Fruit fly (Drosophila melanogaster) whole organism, embryonic: Measurements from ENCODE around the gene ps.

Experiments used
- Aef1 ChIP-seq: fragments of 200-800 bp; sonication (Bioruptor generic); IDR thresholded peaks from 3 replicates; pipeline ENCODE4 v1.3.6; 2022; ENCODE audit warnings: missing biosample characterization, missing genetic modification characterization
- Antp ChIP-seq: fragments of 200-800 bp; sonication (Bioruptor generic); optimal IDR thresholded peaks from 3 replicates; lab custom pipeline; 2016; ENCODE audit warnings: missing biosample characterization, missing genetic modification characterization
- CG10267 ChIP-seq: fragments of 200-800 bp; sonication (Bioruptor generic); optimal IDR thresholded peaks from 2 replicates; lab custom pipeline; 2018; ENCODE audit warnings: missing biosample characterization, mild to moderate bottlenecking, missing genetic modification characterization, moderate library complexity
- CG11398 ChIP-seq: fragments of 200-800 bp; sonication (Bioruptor generic); optimal IDR thresholded peaks from 2 replicates; lab custom pipeline; 2016; ENCODE audit warnings: missing biosample characterization, missing genetic modification characterization
- CG11456 ChIP-seq: fragments of 200-800 bp; sonication (Bioruptor generic); IDR thresholded peaks from 3 replicates; pipeline ENCODE4 v1.3.6; 2022; ENCODE audit warnings: missing biosample characterization, missing genetic modification characterization
- CG11695 ChIP-seq: fragments of 200-800 bp; sonication (Bioruptor generic); IDR thresholded peaks from 3 replicates; pipeline ENCODE4 v1.3.6; 2022; ENCODE audit warnings: missing biosample characterization, missing genetic modification characterization
- CG11723 ChIP-seq: fragments of 200-800 bp; sonication (Bioruptor generic); optimal IDR thresholded peaks from 2 replicates; lab custom pipeline; 2017; ENCODE audit warnings: missing biosample characterization, mild to moderate bottlenecking, missing genetic modification characterization
- CG12236 ChIP-seq: fragments of 200-800 bp; sonication (Bioruptor generic); optimal IDR thresholded peaks from 2 replicates; lab custom pipeline; 2016; ENCODE audit warnings: missing biosample characterization, missing genetic modification characterization
- CG13287 ChIP-seq: fragments of 200-800 bp; sonication (Bioruptor generic); IDR thresholded peaks from 2 replicates; pipeline ENCODE4 v1.3.6; 2022; ENCODE audit warnings: missing biosample characterization, missing genetic modification characterization; ENCODE audit not compliant: partially characterized antibody
- CG14441 ChIP-seq: fragments of 200-800 bp; sonication (Bioruptor generic); IDR thresholded peaks from 2 replicates; pipeline ENCODE4 v1.3.6; 2022; ENCODE audit warnings: missing biosample characterization, missing genetic modification characterization
- CG14965 ChIP-seq: fragments of 200-800 bp; sonication (Bioruptor generic); optimal IDR thresholded peaks from 2 replicates; lab custom pipeline; 2016; ENCODE audit warnings: missing biosample characterization, missing genetic modification characterization, borderline replicate concordance
- CG15479 ChIP-seq: fragments of 200-800 bp; sonication (Bioruptor generic); optimal IDR thresholded peaks from 3 replicates; lab custom pipeline; 2019; ENCODE audit warnings: missing biosample characterization, mild to moderate bottlenecking, missing genetic modification characterization, moderate library complexity
- CG15514 ChIP-seq: fragments of 200-800 bp; sonication (Bioruptor generic); optimal IDR thresholded peaks from 3 replicates; lab custom pipeline; 2017; ENCODE audit warnings: missing biosample characterization, missing genetic modification characterization, mild to moderate bottlenecking, moderate library complexity, missing genetic modification reagents
- CG2202 ChIP-seq: fragments of 200-800 bp; sonication (Bioruptor generic); optimal IDR thresholded peaks from 2 replicates; lab custom pipeline; 2018; ENCODE audit warnings: missing biosample characterization, mild to moderate bottlenecking, missing genetic modification characterization
- CG3065 ChIP-seq: fragments of 200-800 bp; sonication (Bioruptor generic); optimal IDR thresholded peaks from 2 replicates; lab custom pipeline; 2016; ENCODE audit warnings: missing biosample characterization, missing genetic modification characterization
- CG31388 ChIP-seq: fragments of 200-800 bp; sonication (Bioruptor generic); optimal IDR thresholded peaks from 2 replicates; lab custom pipeline; 2016; ENCODE audit warnings: missing biosample characterization, missing genetic modification characterization
- CG3281 ChIP-seq: fragments of 200-800 bp; sonication (Bioruptor generic); optimal IDR thresholded peaks from 3 replicates; lab custom pipeline; 2017; ENCODE audit warnings: missing biosample characterization, mild to moderate bottlenecking, missing genetic modification characterization
- CG34422 ChIP-seq: fragments of 200-800 bp; sonication (Bioruptor generic); IDR thresholded peaks from 3 replicates; pipeline ENCODE4 v1.3.6; 2022; ENCODE audit warnings: missing biosample characterization, missing genetic modification characterization
- CG4282 ChIP-seq: fragments of 200-800 bp; sonication (Bioruptor generic); optimal IDR thresholded peaks from 2 replicates; lab custom pipeline; 2016; ENCODE audit warnings: missing biosample characterization, missing genetic modification characterization
- CG4707 ChIP-seq: fragments of 200-800 bp; sonication (Bioruptor generic); optimal IDR thresholded peaks from 2 replicates; lab custom pipeline; 2018; ENCODE audit warnings: missing biosample characterization, mild to moderate bottlenecking, missing genetic modification characterization, moderate library complexity
- CG7357 ChIP-seq: fragments of 200-800 bp; sonication (Bioruptor generic); IDR thresholded peaks from 3 replicates; pipeline ENCODE4 v1.3.6; 2022; ENCODE audit warnings: missing biosample characterization, missing genetic modification characterization
- Dip2 ChIP-seq: fragments of 200-800 bp; sonication (Bioruptor generic); IDR thresholded peaks from 2 replicates; pipeline ENCODE4 v1.3.6; 2022; ENCODE audit warnings: missing biosample characterization, missing genetic modification characterization
- Ets97D ChIP-seq: fragments of 200-800 bp; sonication (Bioruptor generic); optimal IDR thresholded peaks from 3 replicates; lab custom pipeline; 2016; ENCODE audit warnings: missing biosample characterization, missing genetic modification characterization
- HmgD ChIP-seq: fragments of 200-800 bp; sonication (Bioruptor generic); optimal IDR thresholded peaks from 3 replicates; lab custom pipeline; 2016; ENCODE audit warnings: missing biosample characterization, missing genetic modification characterization
- Hr78 ChIP-seq, 2 experiments: fragments of 200-800 bp in 1 of 2; fragments of >200 bp in 1 of 2; sonication (Bioruptor generic) in 1 of 2; optimal IDR thresholded peaks; 2 replicates each; lab custom pipeline; 2017 to 2019; ENCODE audit warnings: missing biosample characterization in 2 of 2, missing genetic modification characterization in 2 of 2, mild to moderate bottlenecking in 1 of 2, moderate library complexity in 1 of 2
- Mad ChIP-seq: fragments of 200-800 bp; sonication (Bioruptor generic); optimal IDR thresholded peaks from 2 replicates; lab custom pipeline; 2016; ENCODE audit warnings: missing biosample characterization, missing genetic modification characterization
- Max ChIP-seq: fragments of 200-800 bp; sonication (Bioruptor generic); optimal IDR thresholded peaks from 2 replicates; lab custom pipeline; 2016; ENCODE audit warnings: missing biosample characterization, mild to moderate bottlenecking, missing genetic modification characterization
- Neu2 ChIP-seq: fragments of 200-800 bp; sonication (Bioruptor generic); optimal IDR thresholded peaks from 3 replicates; lab custom pipeline; 2016; ENCODE audit warnings: missing biosample characterization, missing genetic modification characterization, borderline replicate concordance
- Nf-YB ChIP-seq: fragments of 200-800 bp; sonication (Bioruptor generic); optimal IDR thresholded peaks from 3 replicates; lab custom pipeline; 2019; ENCODE audit warnings: missing biosample characterization, mild to moderate bottlenecking, missing genetic modification characterization, moderate library complexity
- ara ChIP-seq: fragments of 200-800 bp; sonication (Bioruptor generic); IDR thresholded peaks from 2 replicates; pipeline ENCODE4 v1.3.6; 2022; ENCODE audit warnings: missing biosample characterization, missing genetic modification characterization
- br ChIP-seq: fragments of >200 bp; optimal IDR thresholded peaks from 2 replicates; lab custom pipeline; 2017
- esg ChIP-seq: fragments of 200-800 bp; sonication (Bioruptor generic); conservative IDR thresholded peaks from 2 replicates; pipeline ENCODE4 v1.3.6; 2022; ENCODE audit warnings: missing biosample characterization, missing genetic modification characterization
- eve ChIP-seq, 2 experiments: fragments of >200 bp; optimal IDR thresholded peaks; 2 replicates each; lab custom pipeline; 2017; ENCODE audit warnings: missing biosample characterization in 2 of 2, missing genetic modification characterization in 2 of 2
- fd64A ChIP-seq: fragments of 200-800 bp; sonication (Bioruptor generic); optimal IDR thresholded peaks from 3 replicates; lab custom pipeline; 2018; ENCODE audit warnings: missing biosample characterization, mild to moderate bottlenecking, missing genetic modification characterization
- fd96Cb ChIP-seq: fragments of 200-800 bp; sonication (Bioruptor generic); optimal IDR thresholded peaks from 2 replicates; lab custom pipeline; 2018; ENCODE audit warnings: missing biosample characterization, mild to moderate bottlenecking, missing genetic modification characterization, moderate library complexity
- gcm ChIP-seq: fragments of 200-800 bp; sonication (Bioruptor generic); optimal IDR thresholded peaks from 2 replicates; lab custom pipeline; 2019; ENCODE audit warnings: missing biosample characterization, mild to moderate bottlenecking, missing genetic modification characterization, moderate library complexity
- gem ChIP-seq: fragments of 200-800 bp; sonication (Bioruptor generic); optimal IDR thresholded peaks from 2 replicates; lab custom pipeline; 2019; ENCODE audit warnings: missing biosample characterization, mild to moderate bottlenecking, missing genetic modification characterization, moderate library complexity
- grau ChIP-seq: fragments of 200-800 bp; optimal IDR thresholded peaks from 3 replicates; lab custom pipeline; 2019; ENCODE audit warnings: missing biosample characterization, mild to moderate bottlenecking, missing genetic modification characterization, moderate library complexity
- gro ChIP-seq: fragments of 200-800 bp; sonication (Bioruptor generic); optimal IDR thresholded peaks from 2 replicates; lab custom pipeline; 2016; ENCODE audit warnings: missing biosample characterization, missing genetic modification characterization
- h ChIP-seq: fragments of >200 bp; optimal IDR thresholded peaks from 2 replicates; lab custom pipeline; 2017
- knrl ChIP-seq: fragments of 200-800 bp; sonication (Bioruptor generic); IDR thresholded peaks from 3 replicates; pipeline ENCODE4 v1.3.6; 2022; ENCODE audit warnings: missing biosample characterization, missing genetic modification characterization; ENCODE audit not compliant: partially characterized antibody
- maf-S ChIP-seq: fragments of 200-800 bp; sonication (Bioruptor generic); optimal IDR thresholded peaks from 2 replicates; lab custom pipeline; 2016; ENCODE audit warnings: missing biosample characterization, missing genetic modification characterization
- oc ChIP-seq: fragments of 200-800 bp; sonication (Bioruptor generic); optimal IDR thresholded peaks from 2 replicates; lab custom pipeline; 2018; ENCODE audit warnings: missing biosample characterization, mild to moderate bottlenecking, missing genetic modification characterization, moderate library complexity
- rib ChIP-seq: fragments of 200-800 bp; sonication (Bioruptor generic); IDR thresholded peaks from 2 replicates; pipeline ENCODE4 v1.3.6; 2022; ENCODE audit warnings: missing biosample characterization, missing genetic modification characterization
- slbo ChIP-seq: fragments of 200-800 bp; sonication (Bioruptor generic); IDR thresholded peaks from 2 replicates; pipeline ENCODE4 v1.3.6; 2022; ENCODE audit warnings: missing biosample characterization, missing genetic modification characterization
- sqz ChIP-seq: fragments of 200-800 bp; sonication (Bioruptor generic); optimal IDR thresholded peaks from 3 replicates; lab custom pipeline; 2018; ENCODE audit warnings: missing biosample characterization, mild to moderate bottlenecking, missing genetic modification characterization
- ssp ChIP-seq: fragments of 200-800 bp; sonication (Bioruptor generic); IDR thresholded peaks from 2 replicates; pipeline ENCODE4 v1.3.6; 2022; ENCODE audit warnings: missing biosample characterization, missing genetic modification characterization
- tgo ChIP-seq: fragments of 200-800 bp; sonication (Bioruptor generic); IDR thresholded peaks from 3 replicates; pipeline ENCODE4 v1.3.6; 2022; ENCODE audit warnings: missing biosample characterization, missing genetic modification characterization
- vvl ChIP-seq: fragments of 200-800 bp; sonication (Bioruptor generic); IDR thresholded peaks from 2 replicates; pipeline ENCODE4 v1.3.6; 2022; ENCODE audit warnings: missing biosample characterization, missing genetic modification characterization
- zf30C ChIP-seq: fragments of 200-800 bp; sonication (Bioruptor generic); optimal IDR thresholded peaks from 3 replicates; lab custom pipeline; 2018; ENCODE audit warnings: missing biosample characterization, mild to moderate bottlenecking, missing genetic modification characterization
- zfh2 ChIP-seq: fragments of 200-800 bp; sonication (Bioruptor generic); optimal IDR thresholded peaks from 2 replicates; lab custom pipeline; 2016; ENCODE audit warnings: missing biosample characterization, missing genetic modification characterization

The ps gene

DNA sequence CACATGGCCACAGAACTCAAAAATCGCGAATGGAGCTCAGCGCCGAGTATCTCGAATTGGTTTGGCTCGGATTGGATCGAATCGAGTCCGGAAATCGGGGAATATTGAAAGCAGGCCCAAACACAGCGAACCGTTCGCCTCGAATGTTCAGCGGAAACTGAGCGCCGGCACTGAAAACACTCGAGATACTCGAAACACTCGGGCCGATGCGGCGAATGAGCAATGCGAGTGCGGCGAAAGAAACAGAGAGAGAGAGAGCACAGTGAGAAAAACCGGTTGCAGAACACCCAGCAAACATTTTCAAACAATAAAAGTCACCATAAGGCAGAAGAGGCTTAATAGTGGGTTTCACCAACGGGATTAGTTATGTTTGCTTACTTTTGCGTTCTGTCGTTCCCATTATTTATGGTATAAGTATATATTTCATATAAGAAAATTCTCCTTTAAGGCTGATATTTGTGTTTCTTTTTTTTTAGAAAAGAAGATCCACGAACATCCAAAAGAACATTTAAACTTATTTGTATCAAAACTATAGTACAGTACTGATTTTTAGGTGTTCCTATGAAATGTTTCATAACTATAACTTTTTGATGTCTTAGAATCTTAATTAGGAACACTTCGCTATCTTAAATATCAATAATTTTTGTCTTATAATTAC is 23.2 kb upstream of the ps start, which contains the start of gene FER (continued):
- TF ChIP-seq knrl (GFP tag; lab: Robert Waterston, UW) = no peak
- peak; percentile 24 for TF ChIP-seq CG11723 (GFP tag; lab: Kevin White, UChicago)
- TF ChIP-seq ara (GFP tag; lab: Robert Waterston, UW) = no peak
- peak; percentile 50 for TF ChIP-seq slbo (GFP tag; lab: Robert Waterston, UW)
- TF ChIP-seq CG15514 (GFP tag; lab: Kevin White, UChicago) = peak; percentile 63
- no peak for TF ChIP-seq CG15479
- TF ChIP-seq h = no peak
- TF ChIP-seq Dip2 (GFP tag; lab: Robert Waterston, UW) = no peak
- peak; percentile 11; the same call in 1 of the 2 replicates for TF ChIP-seq CG14441 (GFP tag; lab: Robert Waterston, UW)
- TF ChIP-seq gro (GFP tag; lab: Kevin White, UChicago) = peak; percentile 80
- peak; percentile 70 for TF ChIP-seq CG13287 (GFP tag; lab: Robert Waterston, UW)
- TF ChIP-seq Neu2 (GFP tag; lab: Kevin White, UChicago) = no peak
- TF ChIP-seq Ets97D (GFP tag; lab: Kevin White, UChicago) = no peak
- TF ChIP-seq zfh2 = no peak
- peak; percentile 36 for TF ChIP-seq gem (tag; lab: Kevin White, UChicago)
- TF ChIP-seq Max (GFP tag; lab: Kevin White, UChicago) = no peak
- TF ChIP-seq CG2202 (tag; lab: Kevin White, UChicago) = no peak
- TF ChIP-seq CG11398 (GFP tag; lab: Kevin White, UChicago) = peak; percentile 15
- no peak for TF ChIP-seq tgo (GFP tag; lab: Robert Waterston, UW)
- TF ChIP-seq Hr78 (GFP tag; optimal IDR thresholded peaks at IDR 0.05; lab: Kevin White, UChicago) = no peak
- TF ChIP-seq vvl (GFP tag; lab: Robert Waterston, UW) = peak; percentile 75
- TF ChIP-seq sqz (GFP tag; lab: Kevin White, UChicago) = peak; percentile 26
- no peak for TF ChIP-seq CG31388 (GFP tag; lab: Kevin White, UChicago)
- TF ChIP-seq CG3281 (GFP tag; lab: Kevin White, UChicago) = peak; percentile 23
- peak; percentile 24 for TF ChIP-seq CG10267 (tag; lab: Kevin White, UChicago)
- TF ChIP-seq CG3065 = no peak
- peak; percentile 30 for TF ChIP-seq gcm
- TF ChIP-seq CG11456 (GFP tag; lab: Robert Waterston, UW) = peak; percentile 18; the same call in 1 of the 3 replicates
- no peak for TF ChIP-seq fd96Cb
- TF ChIP-seq grau (tag; lab: Kevin White, UChicago) = peak; percentile 11
- peak; percentile 69 for TF ChIP-seq CG4707
- TF ChIP-seq zf30C (GFP tag; lab: Kevin White, UChicago) = peak; percentile 86
- peak; percentile 81 for TF ChIP-seq rib
- no peak for TF ChIP-seq CG7357
- TF ChIP-seq oc (tag; lab: Kevin White, UChicago) = peak; percentile 65
- TF ChIP-seq ssp (GFP tag; lab: Robert Waterston, UW) = no peak
- no peak for TF ChIP-seq esg
- TF ChIP-seq eve (GFP tag; optimal IDR thresholded peaks at IDR 0.05; lab: Kevin White, UChicago) = no peak
- TF ChIP-seq maf-S (GFP tag; lab: Kevin White, UChicago) = no peak
- TF ChIP-seq CG4282 (GFP tag; lab: Kevin White, UChicago) = peak; percentile 19
- TF ChIP-seq HmgD = peak; percentile 69
- TF ChIP-seq Mad (GFP tag; lab: Kevin White, UChicago) = no peak
- no peak for TF ChIP-seq CG12236 (GFP tag; lab: Kevin White, UChicago)
- peak; percentile 43 for TF ChIP-seq Nf-YB (GFP tag; lab: Kevin White, UChicago)
- peak; percentile 38; the same call in 1 of the 3 replicates for TF ChIP-seq CG11695 (GFP tag; lab: Robert Waterston, UW)
- TF ChIP-seq CG14965 = no peak
- TF ChIP-seq br (lab: Kevin White, UChicago) = no peak
- peak; percentile 67; the same call in 1 of the 3 replicates for TF ChIP-seq CG34422 (GFP tag; lab: Robert Waterston, UW)
- TF ChIP-seq Antp (GFP tag; lab: Kevin White, UChicago) = peak; percentile 38
- TF ChIP-seq fd64A = peak; percentile 41
- no peak for TF ChIP-seq Aef1 (GFP tag; lab: Robert Waterston, UW)
